Fruit fly (Drosophila melanogaster) whole organism, embryonic: ENCODE results near the gene Ctr1B.

Experiments
- Abd-B ChIP-seq: fragments of 200-800 bp; sonication (Bioruptor generic); optimal IDR thresholded peaks from 2 replicates; lab custom pipeline; 2018; ENCODE audit warnings: missing biosample characterization, mild to moderate bottlenecking, missing genetic modification characterization, moderate library complexity
- CG11398 ChIP-seq: fragments of 200-800 bp; sonication (Bioruptor generic); optimal IDR thresholded peaks from 2 replicates; lab custom pipeline; 2016; ENCODE audit warnings: missing biosample characterization, missing genetic modification characterization
- CG11696 ChIP-seq: fragments of 200-800 bp; sonication (Bioruptor generic); IDR thresholded peaks from 2 replicates; pipeline ENCODE4 v1.3.6; 2022; ENCODE audit warnings: missing biosample characterization, missing genetic modification characterization
- CG12236 ChIP-seq: fragments of 200-800 bp; sonication (Bioruptor generic); optimal IDR thresholded peaks from 2 replicates; lab custom pipeline; 2016; ENCODE audit warnings: missing biosample characterization, missing genetic modification characterization
- CG14014 ChIP-seq: fragments of 200-800 bp; sonication (Bioruptor generic); IDR thresholded peaks from 2 replicates; pipeline ENCODE4 v1.3.6; 2022; ENCODE audit warnings: missing biosample characterization, missing genetic modification characterization
- CG14860 ChIP-seq: fragments of 200-800 bp; sonication (Bioruptor generic); IDR thresholded peaks from 3 replicates; pipeline ENCODE4 v1.3.6; 2022; ENCODE audit warnings: missing biosample characterization, missing genetic modification characterization; ENCODE audit not compliant: partially characterized antibody
- CG14965 ChIP-seq: fragments of 200-800 bp; sonication (Bioruptor generic); optimal IDR thresholded peaks from 2 replicates; lab custom pipeline; 2016; ENCODE audit warnings: missing biosample characterization, missing genetic modification characterization, borderline replicate concordance
- CG15073 ChIP-seq: fragments of 200-800 bp; sonication (Bioruptor generic); optimal IDR thresholded peaks from 2 replicates; lab custom pipeline; 2016; ENCODE audit warnings: missing biosample characterization, missing genetic modification characterization
- CG15269 ChIP-seq: fragments of 200-800 bp; sonication (Bioruptor generic); optimal IDR thresholded peaks from 2 replicates; lab custom pipeline; 2018; ENCODE audit warnings: missing biosample characterization, mild to moderate bottlenecking, missing genetic modification characterization, moderate library complexity
- CG1647 ChIP-seq: fragments of 200-800 bp; sonication (Bioruptor generic); optimal IDR thresholded peaks from 3 replicates; lab custom pipeline; 2016; ENCODE audit warnings: missing biosample characterization, missing genetic modification characterization
- CG16815 ChIP-seq: fragments of 200-800 bp; sonication (Bioruptor generic); optimal IDR thresholded peaks from 3 replicates; lab custom pipeline; 2017; ENCODE audit warnings: missing biosample characterization, mild to moderate bottlenecking, missing genetic modification characterization
- CG17186 ChIP-seq: fragments of 200-800 bp; sonication (Bioruptor generic); optimal IDR thresholded peaks from 3 replicates; lab custom pipeline; 2017; ENCODE audit warnings: missing biosample characterization, missing genetic modification reagents, missing genetic modification characterization
- CG17612 ChIP-seq: fragments of 200-800 bp; sonication (Bioruptor generic); IDR thresholded peaks from 2 replicates; pipeline ENCODE4 v1.3.6; 2022; ENCODE audit warnings: missing biosample characterization, missing genetic modification characterization
- CG2678 ChIP-seq: fragments of 200-800 bp; sonication (Bioruptor generic); optimal IDR thresholded peaks from 3 replicates; lab custom pipeline; 2019; ENCODE audit warnings: missing biosample characterization, mild to moderate bottlenecking, missing genetic modification characterization, moderate library complexity
- CG30431 ChIP-seq: fragments of 200-800 bp; sonication (Bioruptor generic); optimal IDR thresholded peaks from 2 replicates; lab custom pipeline; 2017; ENCODE audit warnings: missing biosample characterization, missing genetic modification characterization
- CG3726 ChIP-seq: fragments of 200-800 bp; sonication (Bioruptor generic); IDR thresholded peaks from 3 replicates; pipeline ENCODE4, ENCODE4 v1.3.6; 2022; ENCODE audit warnings: missing biosample characterization, missing genetic modification characterization
- CG4424 ChIP-seq: fragments of 200-800 bp; sonication (Bioruptor generic); optimal IDR thresholded peaks from 3 replicates; lab custom pipeline; 2016; ENCODE audit warnings: missing biosample characterization, missing genetic modification characterization
- CG4707 ChIP-seq: fragments of 200-800 bp; sonication (Bioruptor generic); optimal IDR thresholded peaks from 2 replicates; lab custom pipeline; 2018; ENCODE audit warnings: missing biosample characterization, mild to moderate bottlenecking, missing genetic modification characterization, moderate library complexity
- CG4820 ChIP-seq: fragments of 200-800 bp; sonication (Bioruptor generic); optimal IDR thresholded peaks from 3 replicates; lab custom pipeline; 2016; ENCODE audit warnings: missing biosample characterization, missing genetic modification characterization
- Dp ChIP-seq: fragments of 200-800 bp; sonication (Bioruptor generic); optimal IDR thresholded peaks from 2 replicates; lab custom pipeline; 2018; ENCODE audit warnings: missing biosample characterization, mild to moderate bottlenecking, missing genetic modification characterization, moderate library complexity
- Ets97D ChIP-seq: fragments of 200-800 bp; sonication (Bioruptor generic); optimal IDR thresholded peaks from 3 replicates; lab custom pipeline; 2016; ENCODE audit warnings: missing biosample characterization, missing genetic modification characterization
- HHEX ChIP-seq: fragments of 200-800 bp; sonication (Bioruptor generic); optimal IDR thresholded peaks from 3 replicates; lab custom pipeline; 2017; ENCODE audit warnings: missing biosample characterization, mild to moderate bottlenecking, missing genetic modification characterization, missing genetic modification reagents
- Meics ChIP-seq: fragments of 200-800 bp; sonication (Bioruptor generic); optimal IDR thresholded peaks from 2 replicates; lab custom pipeline; 2017; ENCODE audit warnings: missing biosample characterization, mild to moderate bottlenecking, missing genetic modification characterization
- Oaz ChIP-seq: fragments of 200-800 bp; sonication (Bioruptor generic); IDR thresholded peaks from 2 replicates; pipeline ENCODE4 v1.3.6; 2022; ENCODE audit warnings: missing biosample characterization, missing genetic modification characterization
- Pdp1 ChIP-seq, 2 experiments: fragments of 200-800 bp; sonication (Bioruptor generic); optimal IDR thresholded peaks; 3 replicates each; lab custom pipeline; 2016; ENCODE audit warnings: missing biosample characterization in 2 of 2, missing genetic modification characterization in 2 of 2, mild to moderate bottlenecking in 1 of 2, moderate library complexity in 1 of 2
- Scr ChIP-seq: fragments of 200-800 bp; sonication (Bioruptor generic); IDR thresholded peaks from 2 replicates; pipeline ENCODE4 v1.3.6; 2022; ENCODE audit warnings: missing biosample characterization, missing genetic modification characterization; ENCODE audit not compliant: partially characterized antibody
- Side ChIP-seq: fragments of 200-800 bp; sonication (Bioruptor generic); optimal IDR thresholded peaks from 2 replicates; lab custom pipeline; 2016; ENCODE audit warnings: missing biosample characterization, missing genetic modification characterization
- Spps ChIP-seq: fragments of 200-800 bp; sonication (Bioruptor generic); optimal IDR thresholded peaks from 2 replicates; lab custom pipeline; 2018; ENCODE audit warnings: missing biosample characterization, mild to moderate bottlenecking, missing genetic modification characterization
- Sry-δ ChIP-seq: fragments of 200-800 bp; sonication (Bioruptor generic); optimal IDR thresholded peaks from 2 replicates; lab custom pipeline; 2016; ENCODE audit warnings: missing biosample characterization, missing genetic modification characterization
- Stat92E ChIP-seq, 3 experiments: fragments of >200 bp in 2 of 3; fragments of 200-800 bp in 1 of 3; sonication (Bioruptor generic) in 1 of 3; optimal IDR thresholded peaks; 2 replicates each; lab custom pipeline; 2017 to 2019; ENCODE audit warnings: missing biosample characterization in 3 of 3, missing genetic modification characterization in 3 of 3, mild to moderate bottlenecking in 1 of 3, moderate library complexity in 1 of 3
- YL-1 ChIP-seq: fragments of 200-800 bp; sonication (Bioruptor generic); optimal IDR thresholded peaks from 3 replicates; lab custom pipeline; 2017; ENCODE audit warnings: missing biosample characterization, mild to moderate bottlenecking, missing genetic modification characterization
- bbx ChIP-seq: fragments of 200-800 bp; sonication (Bioruptor generic); IDR thresholded peaks from 2 replicates; pipeline ENCODE4 v1.3.6; 2022; ENCODE audit warnings: missing biosample characterization, missing genetic modification characterization; ENCODE audit not compliant: partially characterized antibody
- da ChIP-seq: fragments of 200-800 bp; sonication (Bioruptor generic); optimal IDR thresholded peaks from 2 replicates; lab custom pipeline; 2016; ENCODE audit warnings: missing biosample characterization, missing genetic modification characterization
- ewg ChIP-seq: fragments of 200-800 bp; sonication (Bioruptor generic); optimal IDR thresholded peaks from 3 replicates; lab custom pipeline; 2017; ENCODE audit warnings: mild to moderate bottlenecking, missing biosample characterization, missing genetic modification reagents, missing genetic modification characterization
- exex ChIP-seq: fragments of 200-800 bp; sonication (Bioruptor generic); optimal IDR thresholded peaks from 4 replicates; lab custom pipeline; 2018; ENCODE audit warnings: missing biosample characterization, mild to moderate bottlenecking, missing genetic modification characterization, moderate library complexity
- fu2 ChIP-seq: fragments of 200-800 bp; sonication (Bioruptor generic); optimal IDR thresholded peaks from 2 replicates; lab custom pipeline; 2016; ENCODE audit warnings: missing biosample characterization, missing genetic modification characterization
- grau ChIP-seq: fragments of 200-800 bp; optimal IDR thresholded peaks from 3 replicates; lab custom pipeline; 2019; ENCODE audit warnings: missing biosample characterization, mild to moderate bottlenecking, missing genetic modification characterization, moderate library complexity
- hth ChIP-seq: fragments of >200 bp; optimal IDR thresholded peaks from 2 replicates; lab custom pipeline; 2017; ENCODE audit warnings: inconsistent platforms
- lmd ChIP-seq: fragments of 200-800 bp; sonication (Bioruptor generic); IDR thresholded peaks from 2 replicates; pipeline ENCODE4 v1.3.6; 2022; ENCODE audit warnings: missing biosample characterization, missing genetic modification characterization
- mam ChIP-seq: fragments of 200-800 bp; sonication (Bioruptor generic); optimal IDR thresholded peaks from 3 replicates; lab custom pipeline; 2016; ENCODE audit warnings: missing biosample characterization, missing genetic modification characterization
- oc ChIP-seq: fragments of 200-800 bp; sonication (Bioruptor generic); optimal IDR thresholded peaks from 2 replicates; lab custom pipeline; 2018; ENCODE audit warnings: missing biosample characterization, mild to moderate bottlenecking, missing genetic modification characterization, moderate library complexity
- phol ChIP-seq: fragments of 200-800 bp; sonication (Bioruptor generic); optimal IDR thresholded peaks from 3 replicates; lab custom pipeline; 2018; ENCODE audit warnings: missing biosample characterization, mild to moderate bottlenecking, missing genetic modification characterization, moderate library complexity
- psq ChIP-seq: fragments of 200-800 bp; sonication (Bioruptor generic); optimal IDR thresholded peaks from 2 replicates; lab custom pipeline; 2017; ENCODE audit warnings: missing biosample characterization, missing genetic modification characterization
- sisA ChIP-seq: fragments of 200-800 bp; sonication (Bioruptor generic); IDR thresholded peaks from 2 replicates; pipeline ENCODE4 v1.3.6; 2022; ENCODE audit warnings: missing biosample characterization, missing genetic modification characterization
- slbo ChIP-seq: fragments of 200-800 bp; sonication (Bioruptor generic); IDR thresholded peaks from 2 replicates; pipeline ENCODE4 v1.3.6; 2022; ENCODE audit warnings: missing biosample characterization, missing genetic modification characterization
- sna ChIP-seq: fragments of 200-800 bp; sonication (Bioruptor generic); IDR thresholded peaks from 2 replicates; pipeline ENCODE4 v1.3.6; 2022; ENCODE audit warnings: missing biosample characterization, missing genetic modification characterization; ENCODE audit not compliant: partially characterized antibody
- tna ChIP-seq: fragments of 200-800 bp; sonication (Bioruptor generic); IDR thresholded peaks from 2 replicates; pipeline ENCODE4 v1.3.6; 2022; ENCODE audit warnings: missing biosample characterization, missing genetic modification characterization; ENCODE audit not compliant: partially characterized antibody
- toy ChIP-seq: fragments of 200-800 bp; sonication (Bioruptor generic); IDR thresholded peaks from 2 replicates; pipeline ENCODE4 v1.3.6; 2022; ENCODE audit warnings: missing biosample characterization, missing genetic modification characterization
- vnd ChIP-seq: fragments of 200-800 bp; sonication (Bioruptor generic); IDR thresholded peaks from 3 replicates; pipeline ENCODE4 v1.3.6; 2022; ENCODE audit warnings: missing biosample characterization, missing genetic modification characterization; ENCODE audit not compliant: partially characterized antibody
- wor ChIP-seq: fragments of 200-800 bp; sonication (Bioruptor generic); IDR thresholded peaks from 2 replicates; pipeline ENCODE4 v1.3.6; 2022; ENCODE audit warnings: missing biosample characterization, missing genetic modification characterization

Ctr1B gene

dm6 chr3R:8355579-8355978 is 38.2 kb downstream of the Ctr1B start (continued):
- TF ChIP-seq CG3726 (GFP tag; lab: Robert Waterston, UW) = peak; percentile 88
- peak; percentile 96 for TF ChIP-seq lmd (GFP tag; lab: Robert Waterston, UW)
- peak; percentile 87 for TF ChIP-seq CG4820
- no peak for TF ChIP-seq hth (lab: Kevin White, UChicago)
- peak; percentile 88 for TF ChIP-seq Oaz (GFP tag; lab: Robert Waterston, UW)
- TF ChIP-seq CG2678 = peak; percentile 97
- peak; percentile 84 for TF ChIP-seq CG11696
- peak; percentile 79 for TF ChIP-seq CG4707 (GFP tag; lab: Kevin White, UChicago)
- peak; percentile 99 for TF ChIP-seq Meics
- TF ChIP-seq sna = no peak
- peak; percentile 88 for TF ChIP-seq CG11398
- peak; percentile 80 for TF ChIP-seq CG12236 (GFP tag; lab: Kevin White, UChicago)
- peak; percentile 91 for TF ChIP-seq phol (tag; lab: Kevin White, UChicago)
- peak; percentile 96 for TF ChIP-seq Pdp1 (GFP tag; optimal IDR thresholded peaks at IDR 0.05; lab: Kevin White, UChicago)
- TF ChIP-seq psq = peak; percentile 79
- TF ChIP-seq vnd (GFP tag; lab: Robert Waterston, UW) = no peak
- TF ChIP-seq CG15269 (tag; lab: Kevin White, UChicago) = peak; percentile 95
- TF ChIP-seq wor = peak; percentile 81
- peak; percentile 85 for TF ChIP-seq exex (tag; lab: Kevin White, UChicago)
- TF ChIP-seq da (GFP tag; lab: Kevin White, UChicago) = peak; percentile 64
- TF ChIP-seq CG30431 (GFP tag; lab: Kevin White, UChicago) = peak; percentile 85
- TF ChIP-seq CG1647 (GFP tag; lab: Kevin White, UChicago) = peak; percentile 93
- peak; percentile 70 for TF ChIP-seq Spps (tag; lab: Kevin White, UChicago)
- TF ChIP-seq sisA (GFP tag; lab: Robert Waterston, UW) = peak; percentile 96
- TF ChIP-seq CG4424 (GFP tag; lab: Kevin White, UChicago) = peak; percentile 95
- TF ChIP-seq ewg = peak; percentile 87
- TF ChIP-seq mam (GFP tag; lab: Kevin White, UChicago) = peak; percentile 98
- peak; percentile 87 for TF ChIP-seq CG17612 (GFP tag; lab: Robert Waterston, UW)
- TF ChIP-seq oc (tag; lab: Kevin White, UChicago) = peak; percentile 93
- TF ChIP-seq bbx (GFP tag; lab: Robert Waterston, UW) = no peak
- TF ChIP-seq Scr (GFP tag; lab: Robert Waterston, UW) = no peak
- TF ChIP-seq tna = no peak
- TF ChIP-seq YL-1 (GFP tag; lab: Kevin White, UChicago) = peak; percentile 79
- TF ChIP-seq Side (GFP tag; lab: Kevin White, UChicago) = peak; percentile 97
- peak; percentile 86 for TF ChIP-seq Abd-B
- no peak for TF ChIP-seq Stat92E (GFP tag; optimal IDR thresholded peaks at IDR 0.05; lab: Kevin White, UChicago)
- peak; percentile 77 for TF ChIP-seq CG14965 (GFP tag; lab: Kevin White, UChicago)
- peak; percentile 79 for TF ChIP-seq toy (GFP tag; lab: Robert Waterston, UW)
- peak; percentile 96 for TF ChIP-seq CG14014
- TF ChIP-seq CG15073 = peak; percentile 53
- TF ChIP-seq grau = peak; percentile 97
- TF ChIP-seq Sry-δ (GFP tag; lab: Kevin White, UChicago) = peak; percentile 60
- peak; percentile 97 for TF ChIP-seq fu2 (GFP tag; lab: Kevin White, UChicago)
- peak; percentile 4 for TF ChIP-seq Dp (GFP tag; lab: Kevin White, UChicago)
- TF ChIP-seq CG16815 (GFP tag; lab: Kevin White, UChicago) = peak; percentile 79
- TF ChIP-seq slbo (GFP tag; lab: Robert Waterston, UW) = peak; percentile 98
- no peak for TF ChIP-seq CG14860 (GFP tag; lab: Robert Waterston, UW)
- TF ChIP-seq HHEX (GFP tag; lab: Kevin White, UChicago) = peak; percentile 94
- peak; percentile 29 for TF ChIP-seq CG17186 (GFP tag; lab: Kevin White, UChicago)
- peak; percentile 82 for TF ChIP-seq Ets97D (GFP tag; lab: Kevin White, UChicago)
